Fruit fly (Drosophila melanogaster) whole organism, prepupa: Measurements from ENCODE around the gene 7B2.
A peak's percentile ranks its signal among the peaks of the same experiment; 100 is the strongest.

Source experiments
- Blimp-1 ChIP-seq: fragments of 200-800 bp; sonication (Bioruptor generic); optimal IDR thresholded peaks from 3 replicates; lab custom pipeline; 2017; ENCODE audit warnings: missing biosample characterization, missing genetic modification characterization, mild to moderate bottlenecking, moderate library complexity, missing genetic modification reagents
- CG10669 ChIP-seq: fragments of 200-800 bp; sonication (Bioruptor generic); optimal IDR thresholded peaks from 3 replicates; lab custom pipeline; 2018; ENCODE audit warnings: missing biosample characterization, mild to moderate bottlenecking, missing genetic modification characterization, moderate library complexity
- CG11762 ChIP-seq: fragments of 200-800 bp; sonication (Bioruptor generic); optimal IDR thresholded peaks from 3 replicates; lab custom pipeline; 2016; ENCODE audit warnings: missing biosample characterization, missing genetic modification characterization; ENCODE audit not compliant: insufficient read depth
- CG11902 ChIP-seq: fragments of 200-800 bp; sonication (Bioruptor generic); optimal IDR thresholded peaks from 3 replicates; lab custom pipeline; 2016; ENCODE audit warnings: missing biosample characterization, missing genetic modification characterization
- CG15336 ChIP-seq: fragments of 200-800 bp; sonication (Bioruptor generic); IDR thresholded peaks from 2 replicates; pipeline ENCODE4 v1.3.6; 2022; ENCODE audit warnings: missing biosample characterization, missing genetic modification characterization
- CG3032 ChIP-seq: fragments of 200-800 bp; optimal IDR thresholded peaks from 2 replicates; lab custom pipeline; 2019; ENCODE audit warnings: missing biosample characterization, mild to moderate bottlenecking, missing genetic modification characterization, moderate library complexity
- CG31627 ChIP-seq: fragments of 200-800 bp; sonication (Bioruptor generic); optimal IDR thresholded peaks from 3 replicates; lab custom pipeline; 2016; ENCODE audit warnings: missing biosample characterization, missing genetic modification characterization
- CG34406 ChIP-seq: fragments of 200-800 bp; sonication (Bioruptor generic); optimal IDR thresholded peaks from 3 replicates; lab custom pipeline; 2016; ENCODE audit warnings: missing biosample characterization, missing genetic modification characterization
- CG3919 ChIP-seq: fragments of 200-800 bp; sonication (Bioruptor generic); optimal IDR thresholded peaks from 3 replicates; lab custom pipeline; 2016; ENCODE audit warnings: missing biosample characterization, missing genetic modification characterization
- CG4318 ChIP-seq: fragments of 200-800 bp; sonication (Bioruptor generic); optimal IDR thresholded peaks from 3 replicates; lab custom pipeline; 2017; ENCODE audit warnings: missing biosample characterization, mild to moderate bottlenecking, missing genetic modification characterization
- CG6163 ChIP-seq: fragments of 200-800 bp; sonication (Bioruptor generic); IDR thresholded peaks from 3 replicates; pipeline ENCODE4 v1.3.6; 2022; ENCODE audit warnings: missing biosample characterization, missing genetic modification characterization
- CG6808 ChIP-seq: fragments of 200-800 bp; sonication (Bioruptor generic); optimal IDR thresholded peaks from 3 replicates; lab custom pipeline; 2017; ENCODE audit warnings: missing biosample characterization, missing genetic modification characterization, mild to moderate bottlenecking, moderate library complexity, missing genetic modification reagents
- CG6854 ChIP-seq: fragments of 200-800 bp; sonication (Bioruptor generic); optimal IDR thresholded peaks from 2 replicates; lab custom pipeline; 2017; ENCODE audit warnings: missing biosample characterization, mild to moderate bottlenecking, missing genetic modification characterization
- CG7368 ChIP-seq: fragments of 200-800 bp; sonication (Bioruptor generic); optimal IDR thresholded peaks from 3 replicates; lab custom pipeline; 2016; ENCODE audit warnings: missing biosample characterization, missing genetic modification characterization
- CG8119 ChIP-seq: fragments of 200-800 bp; sonication (Bioruptor generic); IDR thresholded peaks from 3 replicates; pipeline ENCODE4 v1.3.6; 2022; ENCODE audit warnings: missing biosample characterization, missing genetic modification characterization
- CG8632 ChIP-seq: fragments of 200-800 bp; sonication (Bioruptor generic); optimal IDR thresholded peaks from 3 replicates; lab custom pipeline; 2016; ENCODE audit warnings: missing biosample characterization, missing genetic modification characterization
- Eip75B ChIP-seq: fragments of 200-800 bp; sonication (Bioruptor generic); optimal IDR thresholded peaks from 3 replicates; lab custom pipeline; 2016; ENCODE audit warnings: missing biosample characterization, missing genetic modification characterization
- Eip78C ChIP-seq: fragments of 200-800 bp; sonication (Bioruptor generic); peaks from one replicate; lab custom pipeline; 2016; ENCODE audit warnings: missing biosample characterization, missing genetic modification characterization
- Ets21C ChIP-seq: fragments of 200-800 bp; sonication (Bioruptor generic); optimal IDR thresholded peaks from 3 replicates; lab custom pipeline; 2016; ENCODE audit warnings: missing biosample characterization, missing genetic modification characterization
- Ets96B ChIP-seq: fragments of 200-800 bp; optimal IDR thresholded peaks from 2 replicates; lab custom pipeline; 2019; ENCODE audit warnings: missing biosample characterization, mild to moderate bottlenecking, missing genetic modification characterization, moderate library complexity
- Hr38 ChIP-seq: sonication (Bioruptor generic); optimal IDR thresholded peaks from 2 replicates; lab custom pipeline; 2016; ENCODE audit warnings: missing biosample characterization, missing genetic modification characterization
- Lpt ChIP-seq: fragments of 200-800 bp; sonication (Bioruptor generic); optimal IDR thresholded peaks from 3 replicates; lab custom pipeline; 2016; ENCODE audit warnings: missing biosample characterization, missing genetic modification characterization
- Met ChIP-seq: fragments of 200-800 bp; sonication (Bioruptor generic); optimal IDR thresholded peaks from 3 replicates; lab custom pipeline; 2016; ENCODE audit warnings: missing biosample characterization, missing genetic modification characterization
- Sox14 ChIP-seq: fragments of 200-800 bp; sonication (Bioruptor generic); optimal IDR thresholded peaks from 3 replicates; lab custom pipeline; 2016; ENCODE audit warnings: missing biosample characterization, missing genetic modification characterization
- Sox15 ChIP-seq: fragments of 200-800 bp; sonication (Bioruptor generic); optimal IDR thresholded peaks from 3 replicates; lab custom pipeline; 2016; ENCODE audit warnings: missing biosample characterization, missing genetic modification characterization
- achi ChIP-seq: fragments of 200-800 bp; sonication (Bioruptor generic); optimal IDR thresholded peaks from 3 replicates; lab custom pipeline; 2016; ENCODE audit warnings: missing biosample characterization, missing genetic modification characterization
- acj6 ChIP-seq: fragments of 200-800 bp; sonication (Bioruptor generic); optimal IDR thresholded peaks from 3 replicates; lab custom pipeline; 2016; ENCODE audit warnings: missing biosample characterization, missing genetic modification characterization
- cyc ChIP-seq: fragments of 200-800 bp; sonication (Bioruptor generic); optimal IDR thresholded peaks from 3 replicates; lab custom pipeline; 2016; ENCODE audit warnings: missing biosample characterization, missing genetic modification characterization
- dsx ChIP-seq: fragments of 200-800 bp; optimal IDR thresholded peaks from 3 replicates; lab custom pipeline; 2019; ENCODE audit warnings: missing biosample characterization, mild to moderate bottlenecking, missing genetic modification characterization, moderate library complexity; ENCODE audit not compliant: poor library complexity, severe bottlenecking
- esn ChIP-seq: fragments of 200-800 bp; sonication (Bioruptor generic); optimal IDR thresholded peaks from 2 replicates; lab custom pipeline; 2016; ENCODE audit warnings: missing biosample characterization, mild to moderate bottlenecking, missing genetic modification characterization, moderate library complexity
- fd85E ChIP-seq: fragments of 200-800 bp; sonication (Bioruptor generic); optimal IDR thresholded peaks from 3 replicates; lab custom pipeline; 2016; ENCODE audit warnings: missing biosample characterization, missing genetic modification characterization
- fkh ChIP-seq: fragments of 200-800 bp; sonication (Bioruptor generic); optimal IDR thresholded peaks from 3 replicates; lab custom pipeline; 2017; ENCODE audit warnings: missing biosample characterization, mild to moderate bottlenecking, missing genetic modification characterization, moderate library complexity
- lz ChIP-seq: fragments of 200-800 bp; sonication (Bioruptor generic); optimal IDR thresholded peaks from 3 replicates; lab custom pipeline; 2016; ENCODE audit warnings: missing biosample characterization, missing genetic modification characterization
- topi ChIP-seq: fragments of 200-800 bp; sonication (Bioruptor generic); optimal IDR thresholded peaks from 3 replicates; lab custom pipeline; 2016; ENCODE audit warnings: missing biosample characterization, missing genetic modification characterization
- vri ChIP-seq: fragments of 200-800 bp; sonication (Bioruptor generic); optimal IDR thresholded peaks from 3 replicates; lab custom pipeline; 2016; ENCODE audit warnings: missing biosample characterization, mild to moderate bottlenecking, missing genetic modification characterization

The 7B2 gene

dm6 chr3R:5331764-5332405, 44.7 kb upstream of the 7B2 start (continued):
- TF ChIP-seq Sox14 (GFP tag; lab: Kevin White, UChicago) (peak; percentile 69), Lpt (GFP tag; lab: Kevin White, UChicago) (no peak), fd85E (GFP tag; lab: Kevin White, UChicago) (no peak), CG3032 (tag; lab: Kevin White, UChicago) (peak; percentile 53), Ets96B (peak; percentile 72), CG8119 (GFP tag; lab: Robert Waterston, UW) (no peak), CG6808 (GFP tag; lab: Kevin White, UChicago) (peak; percentile 50), Sox15 (GFP tag; lab: Kevin White, UChicago) (peak; percentile 43), Blimp-1 (GFP tag; lab: Kevin White, UChicago) (peak; percentile 82), Ets21C (no peak), achi (GFP tag; lab: Kevin White, UChicago) (peak; percentile 41), CG11762 (no peak), vri (peak; percentile 39), CG4318 (GFP tag; lab: Kevin White, UChicago) (no peak), cyc (peak; percentile 46), CG15336 (GFP tag; lab: Robert Waterston, UW) (no peak), Eip75B (GFP tag; lab: Kevin White, UChicago) (peak; percentile 65), Hr38 (GFP tag; lab: Kevin White, UChicago) (no peak), CG11902 (GFP tag; lab: Kevin White, UChicago) (peak; percentile 15), CG7368 (peak; percentile 38), CG34406 (GFP tag; lab: Kevin White, UChicago) (peak; percentile 43)
- TF ChIP-seq, all 60 proteins: peak for 40

dm6 chr3R:5346707-5347323, 29.8 kb upstream of the 7B2 start:
- no peak for TF ChIP-seq CG10669 (GFP tag; lab: Kevin White, UChicago)

dm6 chr3R:5350393-5350972, 26.1 kb upstream of the 7B2 start, which contains the start of gene mtd:
Gene mtd, minus strand, starts transcription at chr3R:5350443.
- no peak for TF ChIP-seq CG8632 (GFP tag; lab: Kevin White, UChicago)
- TF ChIP-seq CG6854, result no peak
- TF ChIP-seq CG11902 (GFP tag; lab: Kevin White, UChicago), result no peak
- 0 out of 3 replicates have a peak, but pooled peaks have one; percentile 28 for TF ChIP-seq CG6163

dm6 chr3R:5354373-5355134, 22.0 kb upstream of the 7B2 start, which contains the start of the genes CG11999 and CG1161:
Gene CG11999, minus strand, starts transcription at chr3R:5354747.
Gene CG1161, plus strand, starts transcription at chr3R:5355092.
- TF ChIP-seq Sox14 (GFP tag; lab: Kevin White, UChicago), result peak; percentile 44
- peak; percentile 34 for TF ChIP-seq Eip75B (GFP tag; lab: Kevin White, UChicago)
- TF ChIP-seq lz (GFP tag; lab: Kevin White, UChicago), result peak; percentile 13
- TF ChIP-seq Met (GFP tag; lab: Kevin White, UChicago), result peak; percentile 33
- TF ChIP-seq CG6163, result no peak
- TF ChIP-seq dsx, result peak; percentile 41
- TF ChIP-seq Eip78C (GFP tag; lab: Kevin White, UChicago), result peak; percentile 55
- TF ChIP-seq esn (GFP tag; lab: Kevin White, UChicago), result peak; percentile 34
- TF ChIP-seq fkh, result peak; percentile 16
- no peak for TF ChIP-seq CG3919 (GFP tag; lab: Kevin White, UChicago)
- no peak for TF ChIP-seq acj6
- TF ChIP-seq CG6854, result no peak
- peak; percentile 24 for TF ChIP-seq topi (GFP tag; lab: Kevin White, UChicago)
- TF ChIP-seq CG31627 (GFP tag; lab: Kevin White, UChicago), result peak; percentile 1
